Fruit fly (Drosophila melanogaster) whole organism, wandering third instar larva: ENCODE results near the gene CaBP1.

ENCODE experiments used
- Abd-B ChIP-seq: fragments of >200 bp; optimal IDR thresholded peaks from 2 replicates; lab custom pipeline; 2017; ENCODE audit warnings: missing biosample characterization, missing genetic modification characterization
- CG32264 ChIP-seq: fragments of 200-800 bp; sonication (Bioruptor generic); optimal IDR thresholded peaks from 2 replicates; lab custom pipeline; 2016; ENCODE audit warnings: missing biosample characterization, missing genetic modification characterization
- CG9705 ChIP-seq: fragments of 200-800 bp; sonication (Bioruptor generic); optimal IDR thresholded peaks from 2 replicates; lab custom pipeline; 2018; ENCODE audit warnings: missing biosample characterization, mild to moderate bottlenecking, missing genetic modification characterization
- CrebA ChIP-seq: fragments of 200-800 bp; sonication (Bioruptor generic); optimal IDR thresholded peaks from 2 replicates; lab custom pipeline; 2016; ENCODE audit warnings: missing biosample characterization, mild to moderate bottlenecking, missing genetic modification characterization, borderline replicate concordance
- Dfd ChIP-seq: fragments of >200 bp; optimal IDR thresholded peaks from 2 replicates; lab custom pipeline; 2017; ENCODE audit warnings: missing biosample characterization, missing genetic modification characterization
- GATAd ChIP-seq: sonication (Bioruptor generic); optimal IDR thresholded peaks from 2 replicates; lab custom pipeline; 2016; ENCODE audit warnings: missing biosample characterization, missing genetic modification characterization
- HLH106 ChIP-seq: fragments of 200-800 bp; optimal IDR thresholded peaks from 3 replicates; lab custom pipeline; 2019; ENCODE audit warnings: missing biosample characterization, mild to moderate bottlenecking, missing genetic modification characterization, moderate library complexity
- Hnf4 ChIP-seq: fragments of 200-800 bp; sonication (Bioruptor generic); optimal IDR thresholded peaks from 2 replicates; lab custom pipeline; 2016; ENCODE audit warnings: missing biosample characterization, mild to moderate bottlenecking, missing genetic modification characterization
- Hr78 ChIP-seq: fragments of >200 bp; optimal IDR thresholded peaks from 2 replicates; lab custom pipeline; 2017; ENCODE audit warnings: missing biosample characterization, missing genetic modification characterization
- Jra ChIP-seq: sonication (Bioruptor generic); optimal IDR thresholded peaks from 2 replicates; lab custom pipeline; 2016; ENCODE audit warnings: missing biosample characterization, missing genetic modification characterization
- Mio ChIP-seq: sonication (Bioruptor generic); optimal IDR thresholded peaks from 2 replicates; lab custom pipeline; 2016; ENCODE audit warnings: missing biosample characterization, missing genetic modification characterization
- Myc ChIP-seq: fragments of >200 bp; optimal IDR thresholded peaks from 2 replicates; lab custom pipeline; 2017
- N ChIP-seq: fragments of >200 bp; optimal IDR thresholded peaks from 2 replicates; lab custom pipeline; 2018; ENCODE audit warnings: missing biosample characterization, missing external identifiers, missing genetic modification characterization
- OdsH ChIP-seq: fragments of 200-800 bp; sonication (Bioruptor generic); optimal IDR thresholded peaks from 2 replicates; lab custom pipeline; 2016; ENCODE audit warnings: missing biosample characterization, mild to moderate bottlenecking, missing genetic modification characterization
- Rel ChIP-seq, 2 experiments: fragments of 200-800 bp; sonication (Bioruptor generic) in 1 of 2; optimal IDR thresholded peaks; 2 replicates in 1 of 2; 3 replicates in 1 of 2; lab custom pipeline; 2016 to 2019; ENCODE audit warnings: mild to moderate bottlenecking in 2 of 2, missing biosample characterization in 2 of 2, missing genetic modification characterization in 2 of 2, moderate library complexity in 1 of 2
- Sp1 ChIP-seq: fragments of 200-800 bp; sonication (Bioruptor generic); optimal IDR thresholded peaks from 3 replicates; lab custom pipeline; 2019; ENCODE audit warnings: missing biosample characterization, mild to moderate bottlenecking, missing genetic modification characterization, moderate library complexity
- brk ChIP-seq: fragments of 200-800 bp; sonication (Bioruptor generic); optimal IDR thresholded peaks from 2 replicates; lab custom pipeline; 2016; ENCODE audit warnings: missing biosample characterization, mild to moderate bottlenecking, missing genetic modification characterization
- dl ChIP-seq, 2 experiments: fragments of 175-275, 200-275 bp in 1 of 2; fragments of 200-275 bp in 1 of 2; sonication (Bioruptor generic); optimal IDR thresholded peaks; lab custom pipeline; 2018; ENCODE audit warnings: mild to moderate bottlenecking in 2 of 2, missing biosample characterization in 2 of 2, missing genetic modification characterization in 2 of 2, moderate library complexity in 2 of 2; ENCODE audit not compliant: partially characterized antibody in 2 of 2, insufficient read depth in 1 of 2
- dsf ChIP-seq: sonication (Bioruptor generic); optimal IDR thresholded peaks from 2 replicates; lab custom pipeline; 2016; ENCODE audit warnings: missing biosample characterization, missing genetic modification characterization, borderline replicate concordance
- ey ChIP-seq: fragments of 200-800 bp; sonication (Bioruptor generic); optimal IDR thresholded peaks from 2 replicates; lab custom pipeline; 2016; ENCODE audit warnings: missing biosample characterization, missing genetic modification characterization
- foxo ChIP-seq, 2 experiments: fragments of 200-800 bp; sonication (Bioruptor generic); optimal IDR thresholded peaks; 2 replicates in 1 of 2; 3 replicates in 1 of 2; lab custom pipeline; 2016 to 2017; ENCODE audit warnings: missing biosample characterization in 2 of 2, missing genetic modification characterization in 2 of 2
- fru ChIP-seq: fragments of 200-800 bp; sonication (Bioruptor generic); optimal IDR thresholded peaks from 3 replicates; lab custom pipeline; 2016; ENCODE audit warnings: missing biosample characterization, mild to moderate bottlenecking, missing genetic modification characterization
- h ChIP-seq: fragments of 200-800 bp; sonication (Bioruptor generic); optimal IDR thresholded peaks from 3 replicates; lab custom pipeline; 2016; ENCODE audit warnings: missing biosample characterization, mild to moderate bottlenecking, missing genetic modification characterization
- lola ChIP-seq: fragments of >200 bp; optimal IDR thresholded peaks from 2 replicates; lab custom pipeline; 2017; ENCODE audit warnings: missing biosample characterization, missing genetic modification characterization
- pan ChIP-seq: fragments of >200 bp; optimal IDR thresholded peaks from 2 replicates; lab custom pipeline; 2017
- psq ChIP-seq: fragments of 200-800 bp; sonication (Bioruptor generic); optimal IDR thresholded peaks from 3 replicates; lab custom pipeline; 2017; ENCODE audit warnings: missing biosample characterization, mild to moderate bottlenecking, missing genetic modification characterization, moderate library complexity
- rgr ChIP-seq: fragments of 200-800 bp; sonication (Bioruptor generic); optimal IDR thresholded peaks from 3 replicates; lab custom pipeline; 2016; ENCODE audit warnings: missing biosample characterization, mild to moderate bottlenecking, missing genetic modification characterization
- sage ChIP-seq: fragments of 200-800 bp; sonication (Bioruptor generic); optimal IDR thresholded peaks from 2 replicates; lab custom pipeline; 2016; ENCODE audit warnings: missing biosample characterization, mild to moderate bottlenecking, missing genetic modification characterization
- tai ChIP-seq: sonication (Bioruptor generic); optimal IDR thresholded peaks from 2 replicates; lab custom pipeline; 2016; ENCODE audit warnings: missing biosample characterization, missing genetic modification characterization
- usp ChIP-seq: fragments of >200 bp; optimal IDR thresholded peaks from 2 replicates; lab custom pipeline; 2017; ENCODE audit warnings: missing biosample characterization, missing genetic modification characterization
- woc ChIP-seq: sonication (Bioruptor generic); optimal IDR thresholded peaks from 2 replicates; lab custom pipeline; 2016; ENCODE audit warnings: missing biosample characterization, mild to moderate bottlenecking, missing genetic modification characterization

CaBP1 gene

DNA sequence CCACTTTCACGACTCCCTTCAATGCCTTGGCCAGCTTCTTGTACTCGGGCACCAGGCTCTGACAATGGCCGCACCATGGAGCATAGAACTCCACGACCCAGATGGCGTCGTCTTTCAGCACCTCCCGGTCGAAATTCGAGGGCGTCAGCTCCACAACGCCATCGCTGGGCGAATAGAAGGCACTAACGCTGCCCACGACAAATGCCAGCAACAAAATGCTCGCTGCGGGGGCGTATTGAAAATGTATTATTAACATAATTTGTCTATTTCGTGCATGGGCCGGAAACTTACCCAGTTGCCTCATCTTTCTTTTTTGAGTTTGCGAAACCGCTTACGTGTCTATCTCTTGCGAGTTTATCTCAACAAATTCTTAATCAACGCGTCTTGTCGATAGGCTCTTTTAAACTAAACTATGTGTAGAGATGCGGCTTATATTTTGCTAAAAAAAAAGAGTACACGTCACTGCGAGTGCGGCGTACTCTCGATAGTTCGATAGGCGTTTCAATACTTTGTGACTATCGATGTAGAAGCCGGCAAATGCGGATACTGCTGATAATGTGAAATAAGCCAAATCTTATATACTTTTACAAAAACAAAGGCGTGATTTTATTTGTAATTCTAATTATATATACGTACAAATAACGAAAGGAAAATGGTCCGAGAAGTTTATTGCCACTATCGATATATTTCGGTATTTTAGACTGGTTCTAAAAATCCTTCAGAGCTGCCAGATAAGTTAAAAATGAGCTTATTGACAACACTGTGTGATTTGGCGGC is at the start of gene CaBP1:
Gene CaBP1, minus strand, starts transcription at position 487 of the 777 bp plus-strand sequence.
- no peak for TF ChIP-seq Rel (GFP tag; optimal IDR thresholded peaks at IDR 0.05; lab: Kevin White, UChicago)
- TF ChIP-seq Rel (tag; optimal IDR thresholded peaks at IDR 0.05; lab: Kevin White, UChicago): peak; percentile 4
- TF ChIP-seq CrebA: peak; percentile 79
- peak; percentile 18 for TF ChIP-seq h
- no peak for TF ChIP-seq Dfd
- no peak for TF ChIP-seq psq
- TF ChIP-seq GATAd (GFP tag; lab: Kevin White, UChicago): no peak
- TF ChIP-seq Myc: peak; percentile 61
- TF ChIP-seq Hnf4 (GFP tag; lab: Kevin White, UChicago): peak; percentile 20
- TF ChIP-seq Jra (GFP tag; lab: Kevin White, UChicago): peak; percentile 20
- TF ChIP-seq brk (GFP tag; lab: Kevin White, UChicago): peak; percentile 50
- TF ChIP-seq, all 38 proteins: peak for 7

- no peak for TF ChIP-seq Myc
- no peak for TF ChIP-seq Hr78 (GFP tag; lab: Kevin White, UChicago)
- TF ChIP-seq lola: no peak
- TF ChIP-seq HLH106: peak; percentile 22
- TF ChIP-seq CG9705: no peak
- peak; percentile 31 for TF ChIP-seq ey (GFP tag; lab: Kevin White, UChicago)
- TF ChIP-seq pan (lab: Kevin White, UChicago): no peak
- TF ChIP-seq fru (GFP tag; lab: Kevin White, UChicago): peak; percentile 31
- no peak for TF ChIP-seq Mio (GFP tag; lab: Kevin White, UChicago)
- no peak for TF ChIP-seq Abd-B (GFP tag; lab: Kevin White, UChicago)
- TF ChIP-seq tai (GFP tag; lab: Kevin White, UChicago): no peak
- TF ChIP-seq woc (GFP tag; lab: Kevin White, UChicago): peak; percentile 7
- no peak for TF ChIP-seq Dfd
- no peak for TF ChIP-seq CG32264 (GFP tag; lab: Kevin White, UChicago)
- TF ChIP-seq foxo (GFP tag; optimal IDR thresholded peaks at IDR 0.05; lab: Kevin White, UChicago): peak in 1 of 2 experiments; percentile 33
- peak; percentile 21 for TF ChIP-seq OdsH (GFP tag; lab: Kevin White, UChicago)
- TF ChIP-seq N (GFP tag; lab: Kevin White, UChicago): no peak
- no peak for TF ChIP-seq usp
- peak; percentile 42 for TF ChIP-seq h
- TF ChIP-seq rgr (GFP tag; lab: Kevin White, UChicago): no peak
Observed at dm6 chr2L:16402512-16402911, 46.0 kb upstream of the CaBP1 start.

DNA sequence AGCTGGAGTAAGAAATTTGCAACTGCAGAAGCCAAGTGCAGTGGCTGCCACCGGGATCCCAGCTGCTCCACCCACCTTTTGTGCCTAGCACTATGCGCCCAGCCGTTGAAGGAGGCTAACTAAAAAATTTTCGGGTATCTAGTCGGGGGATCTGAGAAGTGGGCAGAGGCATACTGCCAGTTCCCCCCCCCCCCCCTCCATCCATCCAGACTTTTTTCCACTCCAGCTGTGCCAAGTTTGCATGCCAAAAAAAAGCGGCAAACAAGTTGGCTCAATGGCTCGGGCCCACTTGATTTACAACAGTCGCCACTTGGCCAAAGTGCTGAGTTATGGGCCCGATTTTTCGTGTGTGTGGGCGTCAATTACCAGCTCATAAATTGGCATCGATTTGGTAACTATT is 41.0 kb upstream of the CaBP1 start:
- no peak for TF ChIP-seq dsf
- no peak for TF ChIP-seq HLH106
- TF ChIP-seq Dfd: peak; percentile 92
- TF ChIP-seq usp: no peak
- no peak for TF ChIP-seq sage
- TF ChIP-seq CrebA: no peak

DNA sequence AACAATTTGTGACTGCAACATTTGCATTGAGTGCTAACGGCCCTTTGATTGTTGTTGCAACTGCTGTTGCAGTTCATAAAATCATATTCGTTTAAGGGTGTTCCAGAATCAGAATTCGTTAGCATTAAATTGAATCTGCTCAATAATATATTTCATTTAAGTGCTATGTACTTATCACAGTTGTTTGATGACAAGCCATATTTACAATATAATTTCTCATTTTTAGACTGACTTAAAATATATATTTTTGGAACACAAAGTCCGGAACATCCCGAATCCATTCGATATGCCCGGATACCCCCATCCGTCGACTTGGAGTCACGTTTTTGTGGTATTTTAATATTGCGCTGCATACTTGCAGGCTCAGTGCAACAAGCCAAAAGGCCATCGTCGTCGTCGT is 34.3 kb upstream of the CaBP1 start:
- TF ChIP-seq HLH106 (peak; percentile 27), fru (GFP tag; lab: Kevin White, UChicago) (peak; percentile 26), dl (GFP tag; optimal IDR thresholded peaks at IDR 0.05; lab: Kevin White, UChicago; ENCODE audit: insufficient read depth in 1 of 2, partially characterized antibody in 2 of 2) (no peak), Hr78 (GFP tag; lab: Kevin White, UChicago) (no peak), dsf (no peak), foxo (GFP tag; optimal IDR thresholded peaks at IDR 0.05; lab: Kevin White, UChicago) (peak in 1 of 2 experiments; percentile 12), rgr (GFP tag; lab: Kevin White, UChicago) (peak; percentile 5), Sp1 (GFP tag; lab: Kevin White, UChicago) (peak; percentile 0)

DNA sequence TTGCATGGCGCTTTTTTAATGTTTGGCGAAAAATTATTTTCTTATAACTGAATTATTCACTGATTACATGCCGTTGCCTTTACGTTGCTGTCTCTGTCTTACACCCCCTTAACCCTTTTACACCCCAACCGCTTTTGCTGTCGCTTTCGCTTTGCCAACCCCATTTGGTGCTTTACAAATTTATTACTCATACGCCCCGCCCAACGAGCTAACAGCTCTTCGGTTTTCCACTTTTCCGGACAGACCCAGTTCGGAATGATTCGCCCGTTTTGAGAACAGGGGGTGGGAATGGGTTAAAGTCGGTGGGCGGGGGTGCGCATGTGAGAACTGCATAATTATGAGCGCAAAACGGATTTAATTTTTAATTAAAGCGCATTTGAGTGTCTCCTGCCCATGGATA is 24.4 kb upstream of the CaBP1 start:
- TF ChIP-seq fru (GFP tag; lab: Kevin White, UChicago): no peak
- TF ChIP-seq, all 38 proteins: peak for 0
